Worm (Caenorhabditis elegans) whole organism, L4 larva: ENCODE measurements around the gene pph-4.1.
A peak's percentile ranks its signal among the peaks of the same experiment; 100 is the strongest.

Experiments
- F37D6.2 ChIP-seq: sonication (generic microtip); optimal IDR thresholded peaks from 2 replicates; lab custom pipeline; 2016; ENCODE audit warnings: mild to moderate bottlenecking, missing genetic modification characterization, missing compliant biosample characterization
- ZK546.5 ChIP-seq, 2 experiments: sonication (generic microtip); optimal IDR thresholded peaks; 2 replicates each; lab custom pipeline; 2017; ENCODE audit warnings: missing biosample characterization in 2 of 2, missing genetic modification characterization in 2 of 2
- aha-1 ChIP-seq: fragments of 150-350 bp; peaks from one replicate; lab custom pipeline; 2014; ENCODE audit warnings: missing biosample characterization, missing genetic modification characterization
- ama-1 ChIP-seq: fragments of 150-350 bp; optimal IDR thresholded peaks from 2 replicates; lab custom pipeline; 2014; ENCODE audit warnings: inconsistent platforms, mixed read lengths
- ceh-20 ChIP-seq: fragments of 200-800 bp; sonication (Bioruptor generic); IDR thresholded peaks from 2 replicates; pipeline ENCODE4 v1.3.6; 2022; ENCODE audit warnings: missing genetic modification reagents, missing genetic modification characterization, missing compliant biosample characterization
- ceh-32 ChIP-seq: sonication (generic microtip); optimal IDR thresholded peaks from 2 replicates; lab custom pipeline; 2016; ENCODE audit warnings: mild to moderate bottlenecking, missing genetic modification characterization, missing compliant biosample characterization; ENCODE audit not compliant: poor library complexity
- ceh-44 ChIP-seq: fragments of 200-800 bp; sonication (Bioruptor generic); IDR thresholded peaks from 2 replicates; pipeline ENCODE4 v1.3.6; 2022; ENCODE audit warnings: missing genetic modification reagents, missing genetic modification characterization, missing compliant biosample characterization
- ces-1 ChIP-seq: fragments of 150-350 bp; sonication (generic microtip); optimal IDR thresholded peaks from 4 replicates; lab custom pipeline; 2014; ENCODE audit warnings: missing biosample characterization, missing genetic modification reagents, missing genetic modification characterization
- ctbp-1 ChIP-seq: fragments of 200-800 bp; sonication (Bioruptor generic); IDR thresholded peaks from 2 replicates; pipeline ENCODE4 v1.3.6; 2022; ENCODE audit warnings: missing genetic modification reagents, missing genetic modification characterization, missing compliant biosample characterization
- daf-16 ChIP-seq, 3 experiments: sonication (generic microtip); optimal IDR thresholded peaks; 2 replicates each; lab custom pipeline; 2016 to 2017; ENCODE audit warnings: missing genetic modification characterization in 3 of 3, missing genetic modification reagents in 3 of 3, mild to moderate bottlenecking in 2 of 3, missing compliant biosample characterization in 2 of 3, missing biosample characterization in 1 of 3, moderate library complexity in 1 of 3
- dmd-6 ChIP-seq: fragments of 200-800 bp; sonication (Bioruptor generic); IDR thresholded peaks from 2 replicates; pipeline ENCODE4 v1.3.6; 2022; ENCODE audit warnings: missing genetic modification reagents, missing genetic modification characterization, missing compliant biosample characterization
- dmd-9 ChIP-seq: fragments of 200-800 bp; sonication (Bioruptor generic); IDR thresholded peaks from 2 replicates; pipeline ENCODE4 v1.3.6; 2022; ENCODE audit warnings: missing genetic modification reagents, missing genetic modification characterization, missing compliant biosample characterization
- dpl-1 ChIP-seq: fragments of 150-350 bp; optimal IDR thresholded peaks from 2 replicates; lab custom pipeline; 2014; ENCODE audit warnings: missing biosample characterization, missing genetic modification reagents, missing genetic modification characterization
- duxl-1 ChIP-seq: sonication (generic microtip); optimal IDR thresholded peaks from 2 replicates; lab custom pipeline; 2016; ENCODE audit warnings: mild to moderate bottlenecking, missing genetic modification characterization, moderate library complexity, missing compliant biosample characterization; ENCODE audit not compliant: poor library complexity
- dve-1 ChIP-seq: sonication (generic microtip); optimal IDR thresholded peaks from 2 replicates; lab custom pipeline; 2017; ENCODE audit warnings: antibody characterized with exemption, mild to moderate bottlenecking, missing genetic modification characterization, missing compliant biosample characterization; ENCODE audit not compliant: insufficient read depth
- egl-43 ChIP-seq: fragments of 200-800 bp; sonication (Bioruptor generic); IDR thresholded peaks from 2 replicates; pipeline ENCODE4 v1.3.6; 2022; ENCODE audit warnings: missing genetic modification reagents, missing genetic modification characterization, missing compliant biosample characterization
- hlh-11 ChIP-seq: fragments of 200-800 bp; sonication (Bioruptor generic); optimal IDR thresholded peaks from 2 replicates; lab custom pipeline; 2018; ENCODE audit warnings: mild to moderate bottlenecking, missing genetic modification characterization, missing compliant biosample characterization
- hlh-30 ChIP-seq: sonication (generic microtip); optimal IDR thresholded peaks from 2 replicates; lab custom pipeline; 2017; ENCODE audit warnings: antibody characterized with exemption, mild to moderate bottlenecking, missing genetic modification characterization, missing compliant biosample characterization; ENCODE audit not compliant: insufficient read depth
- hmg-1.1 ChIP-seq: fragments of 200-800 bp; sonication (Bioruptor generic); IDR thresholded peaks from 2 replicates; pipeline ENCODE4 v1.3.6; 2022; ENCODE audit warnings: missing genetic modification reagents, missing genetic modification characterization, missing compliant biosample characterization
- lin-1 ChIP-seq: fragments of 200-800 bp; sonication (Bioruptor generic); IDR thresholded peaks from 2 replicates; pipeline ENCODE4 v1.3.6; 2022; ENCODE audit warnings: missing genetic modification reagents, missing genetic modification characterization, missing compliant biosample characterization
- lin-38 ChIP-seq: fragments of 200-800 bp; sonication (Bioruptor generic); IDR thresholded peaks from 2 replicates; pipeline ENCODE4 v1.3.6; 2022; ENCODE audit warnings: missing genetic modification reagents, missing genetic modification characterization, missing compliant biosample characterization
- lin-39 ChIP-seq: fragments of 150-350 bp; optimal IDR thresholded peaks from 2 replicates; lab custom pipeline; 2014; ENCODE audit warnings: missing biosample characterization, missing genetic modification reagents, missing genetic modification characterization
- lsy-2 ChIP-seq, 2 experiments: fragments of 150-350 bp in 1 of 2; sonication (generic microtip) in 1 of 2; optimal IDR thresholded peaks; 2 replicates each; lab custom pipeline; 2014 to 2017; ENCODE audit warnings: missing biosample characterization in 2 of 2, missing genetic modification characterization in 2 of 2
- mdl-1 ChIP-seq, 2 experiments: fragments of 150-350 bp in 1 of 2; sonication (generic microtip) in 1 of 2; optimal IDR thresholded peaks; 2 replicates each; lab custom pipeline; 2014 to 2017; ENCODE audit warnings: missing biosample characterization in 2 of 2, missing genetic modification characterization in 2 of 2
- mep-1 ChIP-seq: fragments of 150-350 bp; sonication (generic microtip); optimal IDR thresholded peaks from 3 replicates; lab custom pipeline; 2014; ENCODE audit warnings: missing biosample characterization, missing genetic modification characterization
- mes-2 ChIP-seq: sonication (generic microtip); optimal IDR thresholded peaks from 2 replicates; lab custom pipeline; 2016; ENCODE audit warnings: missing genotype, mild to moderate bottlenecking, missing genetic modification characterization, missing compliant biosample characterization; ENCODE audit not compliant: poor library complexity, severe bottlenecking
- mxl-3 ChIP-seq: fragments of 200-800 bp; sonication (Bioruptor generic); optimal IDR thresholded peaks from 2 replicates; lab custom pipeline; 2018; ENCODE audit warnings: mild to moderate bottlenecking, missing genetic modification characterization, missing compliant biosample characterization
- nhr-10 ChIP-seq: fragments of 150-350 bp; optimal IDR thresholded peaks from 2 replicates; lab custom pipeline; 2014; ENCODE audit warnings: missing biosample characterization, missing genetic modification characterization
- nhr-102 ChIP-seq: sonication (generic microtip); optimal IDR thresholded peaks from 2 replicates; lab custom pipeline; 2016; ENCODE audit warnings: mild to moderate bottlenecking, missing genetic modification characterization, moderate library complexity, missing compliant biosample characterization
- nhr-11 ChIP-seq: fragments of 150-350 bp; optimal IDR thresholded peaks from 2 replicates; lab custom pipeline; 2014; ENCODE audit warnings: missing biosample characterization, missing genetic modification characterization
- nhr-111 ChIP-seq: fragments of 200-800 bp; sonication (Bioruptor generic); optimal IDR thresholded peaks from 2 replicates; lab custom pipeline; 2018; ENCODE audit warnings: mild to moderate bottlenecking, missing genetic modification characterization, missing compliant biosample characterization
- nhr-28 ChIP-seq: fragments of 150-350 bp; optimal IDR thresholded peaks from 2 replicates; lab custom pipeline; 2014; ENCODE audit warnings: missing biosample characterization, missing genetic modification characterization
- nhr-48 ChIP-seq: sonication (generic microtip); optimal IDR thresholded peaks from 2 replicates; lab custom pipeline; 2016; ENCODE audit warnings: mild to moderate bottlenecking, missing genetic modification characterization, missing compliant biosample characterization
- nhr-6 ChIP-seq: fragments of 150-350 bp; optimal IDR thresholded peaks from 2 replicates; lab custom pipeline; 2014; ENCODE audit warnings: missing biosample characterization, missing genetic modification characterization
- nhr-77 ChIP-seq: fragments of 150-350 bp; optimal IDR thresholded peaks from 2 replicates; lab custom pipeline; 2014; ENCODE audit warnings: missing biosample characterization, missing genetic modification characterization
- pha-4 ChIP-seq, 2 experiments: fragments of 150-350 bp in 1 of 2; fragments of 200-800 bp in 1 of 2; sonication (Bioruptor generic) in 1 of 2; IDR thresholded peaks in 1 of 2; optimal IDR thresholded peaks in 1 of 2; 2 replicates each; pipeline versions ENCODE4 v1.3.6 to Lab custom; 2014 to 2022; ENCODE audit warnings: missing genetic modification characterization in 2 of 2, missing genetic modification reagents in 2 of 2, missing biosample characterization in 1 of 2, missing compliant biosample characterization in 1 of 2
- pqm-1 ChIP-seq: sonication (generic microtip); optimal IDR thresholded peaks from 2 replicates; lab custom pipeline; 2017; ENCODE audit warnings: missing biosample characterization, missing genetic modification characterization
- rbr-2 ChIP-seq: sonication (generic microtip); optimal IDR thresholded peaks from 2 replicates; lab custom pipeline; 2016; ENCODE audit warnings: missing genotype, missing genetic modification characterization, missing compliant biosample characterization
- saeg-2 ChIP-seq: fragments of 200-800 bp; sonication (Bioruptor generic); IDR thresholded peaks from 2 replicates; pipeline ENCODE4 v1.3.6; 2022; ENCODE audit warnings: missing genetic modification reagents, missing genetic modification characterization, missing compliant biosample characterization
- set-16 ChIP-seq: fragments of 200-800 bp; sonication (Bioruptor generic); IDR thresholded peaks from 2 replicates; pipeline ENCODE4 v1.3.6; 2022; ENCODE audit warnings: missing genetic modification reagents, missing genetic modification characterization, missing compliant biosample characterization
- skn-1 ChIP-seq: fragments of 150-350 bp; optimal IDR thresholded peaks from 2 replicates; lab custom pipeline; 2014; ENCODE audit warnings: missing biosample characterization, missing genetic modification characterization
- snpc-4 ChIP-seq: fragments of 150-350 bp; optimal IDR thresholded peaks from 2 replicates; lab custom pipeline; 2014; ENCODE audit warnings: missing biosample characterization, missing genetic modification characterization
- unc-130 ChIP-seq: sonication (generic microtip); optimal IDR thresholded peaks from 2 replicates; lab custom pipeline; 2016; ENCODE audit warnings: missing genetic modification reagents, missing genetic modification characterization, missing compliant biosample characterization
- unc-62 ChIP-seq, 3 experiments: fragments of 150-350 bp in 1 of 3; sonication (generic microtip); optimal IDR thresholded peaks in 2 of 3; peaks in 1 of 3; 1 replicate in 1 of 3; 2 replicates in 2 of 3; lab custom pipeline; 2014 to 2017; ENCODE audit warnings: missing biosample characterization in 3 of 3, missing genetic modification characterization in 3 of 3, missing genetic modification reagents in 3 of 3, missing genotype in 1 of 3
- zfp-3 ChIP-seq: fragments of 200-800 bp; sonication (Bioruptor generic); conservative IDR thresholded peaks from 2 replicates; pipeline ENCODE4 v1.3.6; 2022; ENCODE audit warnings: missing genetic modification reagents, missing genetic modification characterization, missing compliant biosample characterization
- ztf-7 ChIP-seq: fragments of 150-350 bp; optimal IDR thresholded peaks from 2 replicates; lab custom pipeline; 2014; ENCODE audit warnings: missing biosample characterization, missing genetic modification characterization

The pph-4.1 gene

DNA sequence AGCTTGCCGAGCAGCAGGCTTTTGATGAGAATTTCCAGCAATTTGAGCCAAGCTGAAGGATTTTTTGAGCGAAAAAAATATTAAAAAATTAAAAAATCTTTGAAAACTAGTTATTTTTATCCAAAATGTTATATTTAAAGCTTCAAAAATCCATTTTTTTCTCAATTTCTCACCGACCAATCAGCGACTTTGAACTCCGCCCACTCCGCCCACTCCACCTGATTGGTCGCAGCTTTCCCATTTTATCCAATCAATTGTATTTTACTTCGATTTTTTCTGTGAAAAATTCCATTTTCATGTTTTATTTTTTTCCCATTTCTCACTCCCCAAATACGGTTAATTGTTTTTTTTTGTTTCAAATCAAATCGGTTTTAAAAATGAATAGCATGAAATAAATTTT lies 6.2 kb downstream of the pph-4.1 start:
- TF ChIP-seq lsy-2 (tag; optimal IDR thresholded peaks at IDR 0.05; lab: Kevin White, UChicago): peak in 1 of 2 experiments; percentile 16
- TF ChIP-seq ctbp-1 (GFP tag; lab: Robert Waterston, UW): no peak

ce11 chrIII:12335400-12335994 lies 15.6 kb downstream of the pph-4.1 start:
- TF ChIP-seq nhr-102 (tag; lab: Kevin White, UChicago): peak; percentile 12
- TF ChIP-seq ZK546.5 (tag; optimal IDR thresholded peaks at IDR 0.05; lab: Kevin White, UChicago): no peak
- peak; percentile 97 for TF ChIP-seq nhr-28 (tag; lab: Kevin White, UChicago)
- no peak for TF ChIP-seq ceh-44 (GFP tag; lab: Robert Waterston, UW)
- TF ChIP-seq zfp-3 (GFP tag; lab: Robert Waterston, UW): no peak
- peak; percentile 62 for TF ChIP-seq rbr-2
- peak; percentile 53 for TF ChIP-seq dpl-1 (GFP tag; lab: Kevin White, UChicago)
- TF ChIP-seq nhr-10 (tag; lab: Kevin White, UChicago): peak; percentile 8
- TF ChIP-seq unc-130 (GFP tag; lab: Kevin White, UChicago): no peak
- no peak for TF ChIP-seq snpc-4 (tag; lab: Kevin White, UChicago)
- peak; percentile 32 for TF ChIP-seq duxl-1 (tag; lab: Kevin White, UChicago)
- peak; percentile 83 for TF ChIP-seq dmd-6 (GFP tag; lab: Robert Waterston, UW)
- TF ChIP-seq lin-38 (GFP tag; lab: Robert Waterston, UW): peak; percentile 48; the same call in 1 of the 2 replicates
- peak in 1 of 2 experiments; percentile 24 for TF ChIP-seq daf-16 (GFP tag; optimal IDR thresholded peaks at IDR 0.05; lab: Kevin White, UChicago)
- TF ChIP-seq daf-16 (tag; optimal IDR thresholded peaks at IDR 0.05; lab: Kevin White, UChicago): peak; percentile 98
- TF ChIP-seq set-16 (GFP tag; lab: Robert Waterston, UW): no peak
- peak; percentile 70 for TF ChIP-seq mep-1
- TF ChIP-seq saeg-2 (GFP tag; lab: Robert Waterston, UW): no peak
- TF ChIP-seq lsy-2 (tag; optimal IDR thresholded peaks at IDR 0.05; lab: Kevin White, UChicago): peak in 1 of 2 experiments; percentile 65
- no peak for TF ChIP-seq ceh-20
- TF ChIP-seq egl-43 (GFP tag; lab: Robert Waterston, UW): no peak
- TF ChIP-seq dve-1 (tag; lab: Kevin White, UChicago): peak; percentile 87
- TF ChIP-seq ces-1 (GFP tag; lab: Kevin White, UChicago): no peak
- peak; percentile 13 for TF ChIP-seq nhr-48 (tag; lab: Kevin White, UChicago)
- TF ChIP-seq nhr-111: no peak
- TF ChIP-seq hlh-11 (tag; lab: Kevin White, UChicago): peak; percentile 88
- TF ChIP-seq ama-1: no peak
- 0 out of 2 replicates have a peak, but pooled peaks have one; percentile 58 for TF ChIP-seq pha-4 (GFP tag; IDR thresholded peaks at IDR 0.05; lab: Robert Waterston, UW)
- TF ChIP-seq pha-4 (tag; optimal IDR thresholded peaks at IDR 0.05; lab: Kevin White, UChicago): peak; percentile 27
- no peak for TF ChIP-seq F37D6.2 (tag; lab: Kevin White, UChicago)
- TF ChIP-seq ctbp-1 (GFP tag; lab: Robert Waterston, UW): 0 out of 2 replicates have a peak, but pooled peaks have one; percentile 48
- no peak for TF ChIP-seq ceh-32 (tag; lab: Kevin White, UChicago)
- TF ChIP-seq skn-1 (tag; lab: Kevin White, UChicago): no peak
- peak; percentile 77 for TF ChIP-seq aha-1 (tag; lab: Kevin White, UChicago)
- peak; percentile 60 for TF ChIP-seq nhr-77 (tag; lab: Kevin White, UChicago)
- peak; percentile 72 for TF ChIP-seq nhr-11
- TF ChIP-seq dmd-9 (GFP tag; lab: Robert Waterston, UW): no peak
- TF ChIP-seq mxl-3 (GFP tag; lab: Kevin White, UChicago): peak; percentile 55
- peak in 1 of 2 experiments; percentile 44 for TF ChIP-seq mdl-1 (tag; optimal IDR thresholded peaks at IDR 0.05; lab: Kevin White, UChicago)
- no peak for TF ChIP-seq lin-39
- peak; percentile 13 for TF ChIP-seq pqm-1 (tag; lab: Kevin White, UChicago)
- peak; percentile 61 for TF ChIP-seq mes-2 (tag; lab: Kevin White, UChicago)
- TF ChIP-seq nhr-6 (tag; lab: Kevin White, UChicago): no peak
- peak; percentile 61; the same call in 1 of the 2 replicates for TF ChIP-seq lin-1 (GFP tag; lab: Robert Waterston, UW)
- peak; percentile 72 for TF ChIP-seq hmg-1.1
- peak; percentile 89 for TF ChIP-seq hlh-30 (tag; lab: Kevin White, UChicago)
- no peak for TF ChIP-seq ztf-7
- peak in 1 of 2 experiments; percentile 58 for TF ChIP-seq unc-62 (GFP tag; optimal IDR thresholded peaks at IDR 0.05 in 1 of 2; lab: Kevin White, UChicago)
- no peak for TF ChIP-seq unc-62 (tag; optimal IDR thresholded peaks at IDR 0.05; lab: Kevin White, UChicago)
